Worm (Caenorhabditis elegans) whole organism, early embryonic: ENCODE measurements around the gene piki-1.

Experiments used
- B0310.2 ChIP-seq: sonication (generic microtip); optimal IDR thresholded peaks from 2 replicates; lab custom pipeline; 2016; ENCODE audit warnings: mild to moderate bottlenecking, missing genetic modification characterization, missing compliant biosample characterization
- F13C5.2 ChIP-seq: sonication (generic microtip); optimal IDR thresholded peaks from 2 replicates; lab custom pipeline; 2017; ENCODE audit warnings: mild to moderate bottlenecking, missing genetic modification characterization, inconsistent platforms, missing compliant biosample characterization
- aly-1 ChIP-seq: sonication (generic microtip); optimal IDR thresholded peaks from 2 replicates; lab custom pipeline; 2016; ENCODE audit warnings: missing genetic modification characterization, missing compliant biosample characterization
- ama-1 ChIP-seq: fragments of 150-350 bp; optimal IDR thresholded peaks from 2 replicates; lab custom pipeline; 2014
- ceh-13 ChIP-seq: fragments of 200-800 bp; sonication (Bioruptor generic); optimal IDR thresholded peaks from 2 replicates; lab custom pipeline; 2018; ENCODE audit warnings: mild to moderate bottlenecking, missing genetic modification characterization, missing compliant biosample characterization
- ceh-36 ChIP-seq: sonication (generic microtip); optimal IDR thresholded peaks from 2 replicates; lab custom pipeline; 2016; ENCODE audit warnings: missing genetic modification characterization, inconsistent platforms, missing compliant biosample characterization
- ets-7 ChIP-seq: sonication (generic microtip); optimal IDR thresholded peaks from 2 replicates; lab custom pipeline; 2016; ENCODE audit warnings: missing genotype, missing genetic modification characterization, missing compliant biosample characterization
- flt-1 ChIP-seq: fragments of 200-800 bp; sonication (Bioruptor generic); IDR thresholded peaks from 2 replicates; pipeline ENCODE4 v1.3.6; 2022; ENCODE audit warnings: missing genetic modification characterization, missing compliant biosample characterization
- hmbx-1 ChIP-seq: sonication (generic microtip); optimal IDR thresholded peaks from 2 replicates; lab custom pipeline; 2016; ENCODE audit warnings: mild to moderate bottlenecking, missing genetic modification characterization, missing compliant biosample characterization
- hmg-4 ChIP-seq: fragments of 200-800 bp; sonication (Bioruptor generic); optimal IDR thresholded peaks from 2 replicates; lab custom pipeline; 2018; ENCODE audit warnings: mild to moderate bottlenecking, missing genetic modification characterization, missing compliant biosample characterization
- hnd-1 ChIP-seq: sonication (generic microtip); optimal IDR thresholded peaks from 2 replicates; lab custom pipeline; 2016; ENCODE audit warnings: missing genetic modification characterization, missing compliant biosample characterization
- pes-1 ChIP-seq: fragments of 200-800 bp; sonication (Bioruptor generic); IDR thresholded peaks from 2 replicates; pipeline ENCODE4 v1.3.6; 2022; ENCODE audit warnings: missing genetic modification reagents, missing genetic modification characterization, missing compliant biosample characterization
- scrt-1 ChIP-seq: fragments of 200-800 bp; sonication (Bioruptor generic); IDR thresholded peaks from 2 replicates; pipeline ENCODE4 v1.3.6; 2022; ENCODE audit warnings: missing genetic modification characterization, missing compliant biosample characterization
- sea-1 ChIP-seq: fragments of 200-800 bp; sonication (Bioruptor generic); conservative IDR thresholded peaks from 2 replicates; pipeline ENCODE4 v1.3.6; 2022; ENCODE audit warnings: missing genetic modification characterization, missing compliant biosample characterization
- tbx-11 ChIP-seq: fragments of 200-800 bp; sonication (Bioruptor generic); IDR thresholded peaks from 2 replicates; pipeline ENCODE4 v1.3.6; 2022; ENCODE audit warnings: missing genetic modification characterization, missing compliant biosample characterization
- tbx-37 ChIP-seq: fragments of 200-800 bp; sonication (Bioruptor generic); conservative IDR thresholded peaks from 2 replicates; pipeline ENCODE4 v1.3.6; 2022; ENCODE audit warnings: missing genetic modification reagents, missing genetic modification characterization, missing compliant biosample characterization
- tra-4 ChIP-seq: sonication (generic microtip); optimal IDR thresholded peaks from 2 replicates; lab custom pipeline; 2017; ENCODE audit warnings: missing genetic modification characterization, missing compliant biosample characterization

The piki-1 gene

ce11 chrX:15264149-15264548 is 17.9 kb upstream of the piki-1 start:
- no peak for TF ChIP-seq ceh-36
- TF ChIP-seq pes-1 (GFP tag; lab: Robert Waterston, UW) = no peak
- no peak for TF ChIP-seq hmbx-1 (tag; lab: Kevin White, UChicago)
- no peak for TF ChIP-seq ama-1 (lab: Kevin White, UChicago)
- no peak for TF ChIP-seq B0310.2
- TF ChIP-seq tbx-11 (GFP tag; lab: Robert Waterston, UW) = no peak
- no peak for TF ChIP-seq scrt-1 (GFP tag; lab: Robert Waterston, UW)
- no peak for TF ChIP-seq tra-4 (tag; lab: Kevin White, UChicago)
- TF ChIP-seq tbx-37 (GFP tag; lab: Robert Waterston, UW) = no peak
- no peak for TF ChIP-seq sea-1

ce11 chrX:15262875-15263274 is 16.7 kb upstream of the piki-1 start:
- TF ChIP-seq sea-1 (no peak), scrt-1 (GFP tag; lab: Robert Waterston, UW) (no peak), aly-1 (tag; lab: Kevin White, UChicago) (no peak), tbx-37 (GFP tag; lab: Robert Waterston, UW) (no peak), tra-4 (tag; lab: Kevin White, UChicago) (no peak), B0310.2 (no peak), ama-1 (lab: Kevin White, UChicago) (no peak), hnd-1 (tag; lab: Kevin White, UChicago) (no peak), hmbx-1 (tag; lab: Kevin White, UChicago) (no peak), flt-1 (no peak), ceh-13 (GFP tag; lab: Kevin White, UChicago) (no peak), pes-1 (GFP tag; lab: Robert Waterston, UW) (no peak), tbx-11 (GFP tag; lab: Robert Waterston, UW) (no peak), F13C5.2 (no peak), ceh-36 (no peak), hmg-4 (no peak)

DNA sequence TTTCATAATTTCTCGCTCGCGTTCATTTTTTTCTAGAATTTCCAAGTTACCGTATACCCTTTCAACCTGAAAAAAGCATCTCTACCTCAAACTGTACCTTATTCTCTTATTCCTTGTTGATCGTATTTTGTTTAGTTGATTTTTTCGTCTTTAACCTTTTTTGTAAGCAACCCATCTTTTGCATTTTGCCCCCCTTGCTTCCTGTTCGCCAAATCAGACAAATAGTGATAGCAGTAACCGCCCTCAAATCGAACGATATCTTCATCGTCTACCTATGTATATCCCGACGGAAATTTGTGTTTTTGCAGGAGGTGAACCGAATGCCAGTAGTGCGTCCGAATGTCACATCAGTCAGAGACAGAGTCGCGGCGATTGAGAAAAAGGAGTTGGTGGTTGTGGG is 16.2 kb upstream of the piki-1 start, which contains the start of gene F46F2.5:
Gene F46F2.5, plus strand, starts transcription at position 301 of the 400 bp plus-strand sequence.
- no peak for TF ChIP-seq ets-7 (tag; lab: Kevin White, UChicago)
- TF ChIP-seq tra-4 (tag; lab: Kevin White, UChicago) = no peak
- no peak for TF ChIP-seq pes-1 (GFP tag; lab: Robert Waterston, UW)
- TF ChIP-seq ceh-13 (GFP tag; lab: Kevin White, UChicago) = no peak
- TF ChIP-seq F13C5.2 = no peak
- TF ChIP-seq hmg-4 = no peak
- TF ChIP-seq tbx-11 (GFP tag; lab: Robert Waterston, UW) = no peak
- TF ChIP-seq ama-1 (lab: Kevin White, UChicago) = no peak
- no peak for TF ChIP-seq hnd-1 (tag; lab: Kevin White, UChicago)
- no peak for TF ChIP-seq tbx-37 (GFP tag; lab: Robert Waterston, UW)
- TF ChIP-seq sea-1 = no peak
- no peak for TF ChIP-seq hmbx-1 (tag; lab: Kevin White, UChicago)
- no peak for TF ChIP-seq flt-1
- TF ChIP-seq B0310.2 = no peak
- no peak for TF ChIP-seq scrt-1 (GFP tag; lab: Robert Waterston, UW)
- no peak for TF ChIP-seq aly-1 (tag; lab: Kevin White, UChicago)
- TF ChIP-seq ceh-36 = no peak

- TF ChIP-seq hmg-4 (no peak), flt-1 (no peak)
Measured at ce11 chrX:15259947-15260687, 13.9 kb upstream of the piki-1 start, which contains the start of gene F46F2.3. TSS of gene F46F2.3 (minus strand) at chrX:15260287.

DNA sequence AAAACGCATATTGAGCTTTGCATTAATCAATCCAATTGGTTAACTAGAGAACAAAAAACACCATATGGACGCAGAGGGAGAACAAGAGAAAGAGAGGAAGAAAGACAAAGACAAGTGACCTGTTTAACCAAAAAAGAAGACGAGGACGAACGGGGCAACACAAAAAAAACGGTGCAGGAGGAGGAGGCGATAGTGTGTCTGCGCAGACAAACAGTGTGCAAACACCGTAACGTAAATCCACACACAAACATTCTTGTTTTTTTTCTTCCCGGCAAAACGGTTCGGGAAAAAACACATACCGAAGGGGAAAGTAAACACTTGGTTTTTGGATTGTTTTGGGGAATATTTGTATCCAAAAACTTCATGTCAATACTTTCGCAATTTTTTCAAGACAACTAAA is 396 bp upstream of the piki-1 start:
- TF ChIP-seq aly-1 (tag; lab: Kevin White, UChicago) (no peak), tbx-11 (GFP tag; lab: Robert Waterston, UW) (0 out of 2 replicates have a peak, but pooled peaks have one; percentile 29)

ce11 chrX:15242726-15243125 is 3.5 kb downstream of the piki-1 start:
- TF ChIP-seq flt-1 (no peak), sea-1 (no peak), ets-7 (tag; lab: Kevin White, UChicago) (no peak), F13C5.2 (no peak)

- TF ChIP-seq tbx-11 (GFP tag; lab: Robert Waterston, UW) (no peak), tbx-37 (GFP tag; lab: Robert Waterston, UW) (no peak), ceh-13 (GFP tag; lab: Kevin White, UChicago) (no peak), pes-1 (GFP tag; lab: Robert Waterston, UW) (no peak), hmg-4 (no peak), ceh-36 (no peak), flt-1 (no peak), hnd-1 (tag; lab: Kevin White, UChicago) (no peak), B0310.2 (no peak), ama-1 (lab: Kevin White, UChicago) (no peak), scrt-1 (GFP tag; lab: Robert Waterston, UW) (no peak), sea-1 (no peak), tra-4 (tag; lab: Kevin White, UChicago) (no peak), hmbx-1 (tag; lab: Kevin White, UChicago) (no peak), aly-1 (tag; lab: Kevin White, UChicago) (no peak), F13C5.2 (no peak), ets-7 (tag; lab: Kevin White, UChicago) (no peak)
Measured at ce11 chrX:15241169-15241568, 5.0 kb downstream of the piki-1 start.

DNA sequence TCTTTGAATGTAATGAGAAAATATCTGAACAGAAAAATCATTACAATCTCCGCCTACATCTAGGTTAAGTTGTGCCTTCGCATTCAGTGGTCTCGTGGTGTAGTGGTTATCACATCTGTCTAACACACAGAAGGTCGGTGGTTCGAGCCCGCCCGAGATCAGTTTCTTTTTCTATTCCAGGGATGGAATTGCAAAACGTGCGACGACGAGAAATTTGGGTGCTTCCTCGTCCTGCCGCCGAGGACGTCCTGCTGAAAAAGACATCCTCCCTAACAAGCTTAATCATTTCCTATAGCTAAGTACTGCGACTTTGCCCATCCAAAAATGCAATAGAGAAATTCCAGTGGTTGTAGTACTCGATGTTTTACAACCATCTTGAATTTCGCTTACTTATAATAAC is 10.2 kb downstream of the piki-1 start:
- no peak for TF ChIP-seq ets-7 (tag; lab: Kevin White, UChicago)
- TF ChIP-seq aly-1 (tag; lab: Kevin White, UChicago) = peak; percentile 23
- TF ChIP-seq hmg-4 = peak; percentile 1
